Worm (Caenorhabditis elegans): ENCODE results near the gene ZK637.12.

ce11 chrIII:8877002-8877401 lies 47.0 kb upstream of the ZK637.12 start, which contains the start of gene K01F9.2:
- TF ChIP-seq ztf-11 (tag; optimal IDR thresholded peaks at IDR 0.05): no peak
- no peak for TF ChIP-seq lin-39 (tag; optimal IDR thresholded peaks at IDR 0.05)
- TF ChIP-seq ama-1 (optimal IDR thresholded peaks at IDR 0.05): no peak
- TF ChIP-seq nhr-237 (tag; optimal IDR thresholded peaks at IDR 0.05): no peak
- no peak for TF ChIP-seq ceh-16 (tag; optimal IDR thresholded peaks at IDR 0.05)
- TF ChIP-seq unc-39 (tag; optimal IDR thresholded peaks at IDR 0.05): no peak
- TF ChIP-seq skn-1 (tag; optimal IDR thresholded peaks at IDR 0.05): no peak
- TF ChIP-seq aly-2 (tag; optimal IDR thresholded peaks at IDR 0.05): no peak
- no peak for TF ChIP-seq zag-1 (tag; optimal IDR thresholded peaks at IDR 0.05)
- TF ChIP-seq elt-1 (tag; optimal IDR thresholded peaks at IDR 0.05): no peak
- TF ChIP-seq sma-3 (GFP tag; optimal IDR thresholded peaks at IDR 0.05): no peak

Measured in whole organism, L2 larva.